Fruit fly (Drosophila melanogaster) whole organism, pupa: ENCODE measurements around the gene Ptp69D.

Experiments
- CG14655 ChIP-seq: fragments of 200-800 bp; sonication (Bioruptor generic); optimal IDR thresholded peaks from 3 replicates; lab custom pipeline; 2017; ENCODE audit warnings: mild to moderate bottlenecking, missing biosample characterization, missing genetic modification reagents, missing genetic modification characterization
- CG15710 ChIP-seq: fragments of 200-800 bp; sonication (Bioruptor generic); optimal IDR thresholded peaks from 2 replicates; lab custom pipeline; 2018; ENCODE audit warnings: missing biosample characterization, mild to moderate bottlenecking, missing genetic modification characterization, moderate library complexity
- CG4496 ChIP-seq: fragments of 200-800 bp; sonication (Bioruptor generic); IDR thresholded peaks from 3 replicates; pipeline ENCODE4 v1.3.6; 2022; ENCODE audit warnings: missing biosample characterization, missing genetic modification characterization
- CG8159 ChIP-seq: fragments of 200-800 bp; sonication (Bioruptor generic); optimal IDR thresholded peaks from 3 replicates; lab custom pipeline; 2018; ENCODE audit warnings: missing biosample characterization, mild to moderate bottlenecking, missing genetic modification characterization, moderate library complexity
- Ets98B ChIP-seq: fragments of 200-800 bp; sonication (Bioruptor generic); IDR thresholded peaks from 2 replicates; pipeline ENCODE4 v1.3.6; 2022; ENCODE audit warnings: missing biosample characterization, missing genetic modification characterization
- Pif1A ChIP-seq: fragments of 200-800 bp; sonication (Bioruptor generic); optimal IDR thresholded peaks from 3 replicates; lab custom pipeline; 2016; ENCODE audit warnings: missing biosample characterization, missing genetic modification characterization
- Snoo ChIP-seq: fragments of 200-800 bp; sonication (Bioruptor generic); optimal IDR thresholded peaks from 3 replicates; lab custom pipeline; 2017; ENCODE audit warnings: missing biosample characterization, mild to moderate bottlenecking, missing genetic modification characterization, inconsistent platforms
- gl ChIP-seq: fragments of 200-800 bp; sonication (Bioruptor generic); optimal IDR thresholded peaks from 2 replicates; lab custom pipeline; 2018; ENCODE audit warnings: missing biosample characterization, mild to moderate bottlenecking, missing genetic modification characterization

- no peak for TF ChIP-seq gl (tag; lab: Kevin White, UChicago)
- no peak for TF ChIP-seq CG15710 (tag; lab: Kevin White, UChicago)
- no peak for TF ChIP-seq Snoo (tag; lab: Kevin White, UChicago)
- no peak for TF ChIP-seq Pif1A (GFP tag; lab: Kevin White, UChicago)
- TF ChIP-seq CG4496 (GFP tag; lab: Robert Waterston, UW) = no peak
- TF ChIP-seq CG14655 (GFP tag; lab: Kevin White, UChicago) = no peak
- TF ChIP-seq Ets98B (GFP tag; lab: Robert Waterston, UW) = no peak
- TF ChIP-seq CG8159 (tag; lab: Kevin White, UChicago) = no peak
Measured at dm6 chr3L:12688723-12689122, 46.0 kb upstream of the Ptp69D start.
